Worm (Caenorhabditis elegans) whole organism, L3 larva: ENCODE measurements around the gene cutl-19.

Experiments
- ZK546.5 ChIP-seq: sonication (generic microtip); optimal IDR thresholded peaks from 2 replicates; lab custom pipeline; 2017; ENCODE audit warnings: missing biosample characterization, missing genetic modification characterization
- ceh-82 ChIP-seq: fragments of 150-350 bp; optimal IDR thresholded peaks from 2 replicates; lab custom pipeline; 2014; ENCODE audit warnings: missing biosample characterization, missing genetic modification characterization
- egl-27 ChIP-seq: sonication (generic microtip); optimal IDR thresholded peaks from 4 replicates; lab custom pipeline; 2017; ENCODE audit warnings: missing biosample characterization, missing genetic modification reagents, missing genetic modification characterization
- fkh-10 ChIP-seq: sonication (generic microtip); optimal IDR thresholded peaks from 2 replicates; lab custom pipeline; 2017; ENCODE audit warnings: missing biosample characterization, missing genetic modification reagents, missing genetic modification characterization
- fos-1 ChIP-seq: fragments of 150-350 bp; optimal IDR thresholded peaks from 2 replicates; lab custom pipeline; 2014; ENCODE audit warnings: missing biosample characterization, missing genetic modification characterization
- lin-15B ChIP-seq: fragments of 150-350 bp; optimal IDR thresholded peaks from 2 replicates; lab custom pipeline; 2014; ENCODE audit warnings: missing biosample characterization, missing genetic modification characterization
- lin-39 ChIP-seq: fragments of 150-350 bp; optimal IDR thresholded peaks from 2 replicates; lab custom pipeline; 2018; ENCODE audit warnings: missing biosample characterization, missing genetic modification reagents, missing genetic modification characterization
- nhr-25 ChIP-seq: sonication (generic microtip); optimal IDR thresholded peaks from 2 replicates; lab custom pipeline; 2017; ENCODE audit warnings: missing biosample characterization, missing genetic modification characterization
- unc-62 ChIP-seq: fragments of 150-350 bp; sonication (generic microtip); optimal IDR thresholded peaks from 4 replicates; lab custom pipeline; 2014; ENCODE audit warnings: missing biosample characterization, missing genetic modification reagents, missing genetic modification characterization

- TF ChIP-seq unc-62 (GFP tag; lab: Kevin White, UChicago), result no peak
- no peak for TF ChIP-seq nhr-25 (tag; lab: Kevin White, UChicago)
- no peak for TF ChIP-seq fkh-10 (GFP tag; lab: Kevin White, UChicago)
- TF ChIP-seq lin-39 (tag; lab: Kevin White, UChicago), result no peak
- TF ChIP-seq ZK546.5 (tag; lab: Kevin White, UChicago), result no peak
- no peak for TF ChIP-seq ceh-82 (tag; lab: Kevin White, UChicago)
- TF ChIP-seq fos-1 (tag; lab: Kevin White, UChicago), result no peak
- TF ChIP-seq lin-15B (tag; lab: Kevin White, UChicago), result no peak
- no peak for TF ChIP-seq egl-27 (tag; lab: Kevin White, UChicago)
Observed at ce11 chrIII:5181641-5182040, 35.8 kb downstream of the cutl-19 start.
